Worm (Caenorhabditis elegans) whole organism, L4/young adult: ENCODE data around the gene R08A2.9.
A peak's percentile ranks its signal among the peaks of the same experiment; 100 is the strongest.

Experiments used
- W03F9.2 ChIP-seq: fragments of 150-350 bp; optimal IDR thresholded peaks from 2 replicates; lab custom pipeline; 2014; ENCODE audit warnings: missing biosample characterization, missing genetic modification characterization
- dao-5 ChIP-seq: sonication (generic microtip); optimal IDR thresholded peaks from 2 replicates; lab custom pipeline; 2016; ENCODE audit warnings: missing genotype, missing genetic modification characterization, moderate library complexity, missing compliant biosample characterization
- him-1 ChIP-seq: sonication (generic microtip); optimal IDR thresholded peaks from 2 replicates; lab custom pipeline; 2016; ENCODE audit warnings: missing genotype, missing genetic modification reagents, missing genetic modification characterization, missing compliant biosample characterization

R08A2.9 gene

DNA sequence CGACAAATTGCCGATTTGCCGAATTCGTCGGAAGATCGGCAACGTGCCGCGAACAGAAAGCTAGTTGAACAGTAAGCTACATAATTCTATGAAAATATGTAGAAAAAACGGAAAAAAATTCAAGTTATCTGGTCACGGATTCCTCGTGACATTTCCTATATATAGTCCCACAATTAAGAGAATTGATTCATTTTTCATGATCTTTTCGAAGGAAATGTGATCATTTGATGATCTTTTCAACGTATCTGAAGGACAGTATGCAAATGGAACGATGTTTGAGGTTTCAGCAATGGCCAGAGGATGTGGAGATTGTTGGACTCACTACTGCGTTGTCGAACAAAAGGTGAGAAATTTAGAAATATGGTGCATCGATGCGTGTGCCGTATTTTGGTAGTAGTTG is at the start of gene R08A2.9:
R08A2.9 (plus strand) TSS at position 301 of the 400 bp plus-strand sequence.
- TF ChIP-seq W03F9.2 (tag; lab: Kevin White, UChicago): no peak
- TF ChIP-seq dao-5 (tag; lab: Kevin White, UChicago): no peak
- no peak for TF ChIP-seq him-1 (tag; lab: Kevin White, UChicago)

DNA sequence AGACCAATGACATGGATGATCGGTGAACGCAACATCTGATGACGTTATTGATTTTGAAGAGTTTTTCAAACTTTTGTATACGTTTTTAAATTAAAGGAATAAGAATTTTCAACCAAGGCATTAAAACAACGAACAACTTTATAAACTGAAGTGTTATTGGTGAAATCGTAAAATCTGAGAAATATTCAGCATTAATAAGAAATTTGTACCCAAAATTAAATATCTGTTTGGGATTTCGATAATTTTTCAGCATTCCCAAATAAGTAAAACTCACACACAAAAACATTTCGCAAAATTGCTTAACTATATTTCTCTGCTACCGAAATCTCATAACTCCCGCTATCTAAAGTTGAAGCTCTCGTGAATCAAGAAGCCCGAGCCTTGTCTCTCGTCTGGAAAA is 48.5 kb upstream of the R08A2.9 start:
- TF ChIP-seq W03F9.2 (tag; lab: Kevin White, UChicago) (no peak), dao-5 (tag; lab: Kevin White, UChicago) (no peak), him-1 (tag; lab: Kevin White, UChicago) (no peak)

DNA sequence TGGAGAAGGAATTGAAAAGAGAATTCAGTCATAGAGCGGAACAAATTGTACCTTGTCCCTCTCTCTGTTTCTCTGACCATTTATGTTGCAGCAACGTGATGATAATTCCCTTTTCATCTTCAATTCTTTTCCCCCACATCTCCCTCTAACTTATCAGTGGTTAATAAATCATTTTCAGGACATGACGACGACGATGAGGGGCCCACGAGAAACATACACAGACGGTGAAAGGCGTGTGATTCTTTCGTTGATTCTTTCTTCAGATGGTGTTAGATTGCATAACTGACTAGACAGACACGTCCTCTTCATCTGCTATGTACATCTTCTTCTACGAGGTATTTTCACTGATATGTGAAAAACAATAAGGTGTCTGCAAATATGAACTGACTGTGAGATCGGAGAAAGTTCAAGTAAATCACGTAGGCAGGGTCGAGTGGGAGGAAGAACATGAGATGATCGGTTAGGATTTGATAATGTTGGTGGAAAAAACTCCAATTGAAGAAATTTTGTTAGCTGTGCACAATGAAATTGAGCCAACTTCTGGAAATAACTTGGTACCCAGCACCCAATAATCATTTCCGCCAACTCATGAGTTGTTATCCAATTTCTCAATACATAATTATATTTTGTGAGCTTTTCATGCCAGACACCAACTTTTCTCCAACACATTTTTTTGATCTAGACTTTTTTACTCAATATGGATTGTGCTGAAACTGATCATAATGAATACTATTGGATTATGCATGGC is 47.3 kb upstream of the R08A2.9 start, which contains the start of gene srh-17:
srh-17 (plus strand) TSS at position 698 of the 748 bp plus-strand sequence.
- no peak for TF ChIP-seq him-1 (tag; lab: Kevin White, UChicago)
- no peak for TF ChIP-seq dao-5 (tag; lab: Kevin White, UChicago)

DNA sequence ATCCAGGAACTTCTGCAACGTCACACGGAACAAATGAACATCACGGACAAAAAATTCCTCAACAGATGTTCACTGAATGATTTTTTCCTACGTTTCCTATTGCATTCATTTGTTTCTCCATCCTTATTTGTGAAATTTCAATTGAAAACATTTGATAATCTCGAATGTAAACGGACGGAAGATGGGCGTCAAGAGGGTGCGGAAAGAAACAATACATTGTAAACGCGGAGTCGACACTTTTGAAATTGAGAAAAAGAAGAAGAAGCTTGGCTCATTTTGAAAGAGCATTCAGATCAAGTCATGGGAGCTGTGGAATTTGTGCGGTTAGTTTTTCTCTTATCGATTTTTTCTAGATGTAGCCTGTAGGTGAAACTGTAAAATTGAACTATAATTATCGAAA is 45.1 kb upstream of the R08A2.9 start, which contains the start of gene C47E8.9:
C47E8.9 (plus strand) TSS at position 301 of the 400 bp plus-strand sequence.
- TF ChIP-seq W03F9.2 (tag; lab: Kevin White, UChicago) (no peak), dao-5 (tag; lab: Kevin White, UChicago) (no peak), him-1 (tag; lab: Kevin White, UChicago) (no peak)

DNA sequence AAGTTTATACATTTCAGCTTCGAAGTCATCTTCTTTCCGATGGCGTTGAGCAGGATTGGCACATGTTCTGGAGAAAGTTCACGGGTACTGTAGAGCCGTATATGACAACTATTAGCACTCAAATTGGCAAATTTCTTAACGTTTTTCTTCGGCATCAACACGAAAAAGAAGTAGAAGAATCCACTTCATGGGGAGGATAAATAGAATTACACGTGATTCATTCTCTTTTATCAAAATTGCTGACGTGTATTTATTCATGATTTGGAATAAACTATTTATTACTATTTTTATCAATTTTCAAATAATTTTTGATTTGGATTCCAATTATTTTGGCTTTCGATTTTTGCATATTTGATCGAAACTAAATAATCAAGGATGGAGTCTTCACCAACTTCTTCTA is 42.3 kb upstream of the R08A2.9 start, which contains the start of gene C47E8.1:
C47E8.1 (plus strand) TSS at position 301 of the 400 bp plus-strand sequence.
- TF ChIP-seq him-1 (tag; lab: Kevin White, UChicago): no peak
- TF ChIP-seq dao-5 (tag; lab: Kevin White, UChicago): no peak
- TF ChIP-seq W03F9.2 (tag; lab: Kevin White, UChicago): no peak

DNA sequence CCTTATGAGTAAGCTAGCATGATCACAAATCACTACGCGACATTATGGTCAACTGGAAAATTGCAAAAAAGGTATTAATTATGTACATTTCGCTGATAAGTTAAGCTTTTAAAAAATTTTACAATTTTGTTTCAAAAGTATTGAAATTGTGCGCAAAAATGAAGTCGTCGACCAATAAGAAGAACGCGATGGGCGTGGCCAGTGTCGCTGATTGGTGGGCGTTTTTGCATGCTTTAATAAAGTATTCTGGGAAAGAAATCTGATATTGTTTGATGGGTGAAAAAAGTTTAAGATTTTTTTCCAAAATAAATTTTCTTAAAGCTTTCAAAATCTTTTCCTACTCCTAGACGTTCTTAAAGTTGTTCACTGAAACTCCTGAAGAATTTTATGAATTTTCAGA is 29.8 kb upstream of the R08A2.9 start:
- TF ChIP-seq W03F9.2 (tag; lab: Kevin White, UChicago) (no peak), him-1 (tag; lab: Kevin White, UChicago) (no peak), dao-5 (tag; lab: Kevin White, UChicago) (no peak)

DNA sequence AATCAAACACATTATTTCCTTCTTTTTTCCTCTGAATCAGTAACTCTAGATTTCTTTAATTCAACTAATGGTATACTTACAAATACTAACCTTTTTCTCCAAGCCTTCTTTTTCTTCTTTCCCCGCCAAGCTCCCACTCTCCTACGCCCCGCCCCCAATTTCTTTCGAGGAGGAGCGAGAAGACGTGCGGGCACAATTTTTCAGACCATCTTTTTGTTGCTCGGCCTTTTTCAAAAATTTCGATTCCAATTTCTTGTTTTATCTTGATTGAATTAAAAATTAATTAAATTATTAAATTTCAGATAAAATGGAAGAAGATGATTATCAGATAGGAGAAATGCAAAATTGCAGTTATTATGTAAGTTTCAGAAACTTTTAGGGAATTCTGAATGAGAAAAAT is 28.0 kb upstream of the R08A2.9 start, which contains the start of gene C47E8.3:
C47E8.3 (plus strand) TSS at position 301 of the 400 bp plus-strand sequence.
- TF ChIP-seq W03F9.2 (tag; lab: Kevin White, UChicago) (no peak), him-1 (tag; lab: Kevin White, UChicago) (no peak), dao-5 (tag; lab: Kevin White, UChicago) (no peak)

DNA sequence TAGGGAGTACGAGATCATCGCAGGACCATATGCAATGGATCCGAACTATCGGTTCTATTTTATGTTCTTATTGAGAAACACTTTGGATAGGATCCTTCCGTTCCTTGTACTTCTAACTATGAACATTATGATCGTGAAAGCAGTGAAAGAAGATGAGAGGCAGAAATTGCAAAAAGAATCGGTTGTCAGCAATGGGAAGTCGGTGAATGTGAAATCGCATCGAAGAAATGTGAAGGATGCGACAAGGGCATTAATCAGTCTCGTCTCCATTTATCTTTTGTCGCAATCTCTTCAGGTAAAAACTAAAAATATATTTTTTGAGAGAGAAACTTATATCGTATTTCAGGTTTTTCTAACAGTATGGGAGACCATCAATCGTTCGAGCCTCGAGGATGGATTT is 25.2 kb upstream of the R08A2.9 start:
- no peak for TF ChIP-seq dao-5 (tag; lab: Kevin White, UChicago)

DNA sequence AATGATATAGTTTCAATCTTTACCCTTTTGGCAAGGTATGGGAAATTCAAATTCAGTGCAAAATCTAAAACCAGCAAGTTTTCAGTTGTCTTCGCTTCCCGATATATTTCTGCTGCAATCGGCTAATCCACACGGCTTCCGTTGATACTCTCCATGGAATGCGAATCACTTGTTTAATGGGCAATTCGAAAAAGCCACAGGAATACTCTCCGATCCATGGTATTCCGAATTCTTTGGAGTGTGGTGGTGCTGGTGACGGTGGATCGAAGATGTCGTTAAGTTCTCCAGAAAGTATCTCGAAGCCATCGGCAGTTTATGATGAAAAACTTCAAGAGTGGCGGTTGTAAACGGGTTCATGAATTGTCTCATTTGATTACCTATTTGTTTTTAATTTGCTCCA is 24.8 kb upstream of the R08A2.9 start:
- TF ChIP-seq him-1 (tag; lab: Kevin White, UChicago): no peak
- no peak for TF ChIP-seq dao-5 (tag; lab: Kevin White, UChicago)
- TF ChIP-seq W03F9.2 (tag; lab: Kevin White, UChicago): no peak

DNA sequence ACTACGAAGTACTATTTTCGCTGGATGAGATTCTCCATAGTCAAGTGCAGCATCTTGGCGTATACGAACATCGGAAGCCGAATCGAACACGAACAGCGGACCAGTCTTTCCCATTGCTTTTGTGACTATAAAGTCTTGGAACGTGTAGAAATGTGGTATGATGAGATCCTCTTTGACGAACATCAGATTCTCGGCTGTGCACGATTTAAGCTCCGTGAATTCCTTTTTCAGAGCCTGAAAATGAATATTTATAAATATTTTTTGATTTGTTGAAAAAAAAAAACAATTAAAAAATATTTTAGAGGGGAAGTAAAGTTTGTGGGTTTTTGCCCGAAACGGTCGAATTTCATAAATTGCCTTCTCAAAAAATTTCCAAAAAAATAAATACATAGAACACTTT is 24.1 kb upstream of the R08A2.9 start:
- no peak for TF ChIP-seq him-1 (tag; lab: Kevin White, UChicago)
- TF ChIP-seq W03F9.2 (tag; lab: Kevin White, UChicago): no peak
- TF ChIP-seq dao-5 (tag; lab: Kevin White, UChicago): no peak

DNA sequence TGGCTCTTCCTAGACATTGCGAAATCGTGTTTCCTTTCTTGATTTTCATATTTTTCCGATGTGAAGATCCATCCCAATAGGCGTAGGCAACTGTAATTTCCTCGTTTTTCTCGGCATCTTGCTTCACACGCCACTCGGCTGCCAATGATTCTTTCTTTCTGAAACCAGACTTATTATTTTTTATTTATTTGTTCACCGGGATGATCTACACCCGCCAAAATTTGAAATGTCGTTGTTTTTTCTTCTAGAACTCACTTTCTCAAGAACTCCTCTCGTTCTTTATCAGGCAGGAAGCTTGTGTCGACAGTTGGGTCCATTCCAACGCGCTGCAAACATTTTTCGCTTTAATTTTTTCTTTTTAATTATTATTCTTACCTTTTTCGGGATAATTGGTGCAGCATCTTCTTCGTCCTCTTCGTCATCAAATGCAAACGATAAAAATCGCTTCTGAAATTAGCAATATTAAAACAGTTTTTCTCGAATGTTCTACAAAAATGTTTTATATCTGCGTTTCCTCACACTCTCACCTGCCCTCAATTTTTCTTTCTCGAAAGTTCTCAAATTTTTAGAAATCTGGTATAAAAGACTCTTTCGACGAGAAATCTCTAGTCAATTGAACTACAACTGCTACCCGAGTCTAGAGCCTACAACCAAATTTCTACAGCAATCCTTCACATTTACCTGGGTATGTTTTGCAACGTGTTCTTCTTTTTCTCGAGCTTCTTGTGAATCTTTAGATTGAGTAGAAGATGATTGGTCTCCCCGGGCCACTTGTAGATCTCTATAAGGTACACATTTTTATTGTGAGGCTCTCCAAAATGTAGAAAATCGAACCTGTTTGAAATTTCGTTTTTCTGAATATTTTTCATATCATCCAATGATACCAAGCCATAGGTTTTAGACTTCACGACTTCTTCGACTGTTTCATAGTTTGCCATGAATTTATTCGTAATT is 23.4 kb upstream of the R08A2.9 start, which contains the start of gene hsp-90:
hsp-90 (plus strand) TSS at position 560 of the 954 bp plus-strand sequence.
- TF ChIP-seq him-1 (tag; lab: Kevin White, UChicago) (no peak), W03F9.2 (tag; lab: Kevin White, UChicago) (no peak), dao-5 (tag; lab: Kevin White, UChicago) (no peak)

DNA sequence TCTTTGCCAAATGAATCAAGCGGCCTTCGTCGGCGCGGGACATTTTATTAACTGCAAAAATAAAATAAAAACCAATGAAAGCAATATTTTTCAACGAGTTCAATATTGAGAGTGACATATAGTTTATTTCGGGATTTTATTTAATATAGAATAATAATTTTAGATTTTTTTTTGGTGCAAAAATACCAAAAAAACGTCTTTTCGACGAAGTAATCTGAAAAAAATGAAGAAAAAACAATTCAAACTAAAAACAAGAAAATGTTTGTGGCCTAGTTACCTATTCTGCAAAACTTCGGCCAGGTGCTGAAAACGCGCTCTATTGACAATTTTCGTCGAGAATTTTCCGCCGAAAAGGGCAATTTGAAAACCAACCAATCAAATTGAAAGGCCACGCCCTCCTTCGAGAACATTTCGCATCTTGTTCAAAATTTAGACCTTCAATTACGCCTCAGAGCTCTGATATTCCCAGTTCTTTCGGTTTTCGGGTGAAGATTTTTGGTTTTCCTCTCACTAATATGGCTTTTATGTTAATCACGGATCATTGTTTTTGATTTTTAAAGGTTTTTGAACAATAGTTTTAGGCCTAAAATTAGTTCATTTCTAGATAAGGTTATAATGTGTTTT is 22.5 kb upstream of the R08A2.9 start, which contains the start of gene C47E8.4:
C47E8.4 (minus strand) TSS at position 51 of the 624 bp plus-strand sequence.
- TF ChIP-seq W03F9.2 (tag; lab: Kevin White, UChicago) (peak; percentile 94), dao-5 (tag; lab: Kevin White, UChicago) (no peak), him-1 (tag; lab: Kevin White, UChicago) (peak; percentile 96)
